Fruit fly (Drosophila melanogaster): ENCODE data around the gene CG14443.

The CG14443 gene

DNA sequence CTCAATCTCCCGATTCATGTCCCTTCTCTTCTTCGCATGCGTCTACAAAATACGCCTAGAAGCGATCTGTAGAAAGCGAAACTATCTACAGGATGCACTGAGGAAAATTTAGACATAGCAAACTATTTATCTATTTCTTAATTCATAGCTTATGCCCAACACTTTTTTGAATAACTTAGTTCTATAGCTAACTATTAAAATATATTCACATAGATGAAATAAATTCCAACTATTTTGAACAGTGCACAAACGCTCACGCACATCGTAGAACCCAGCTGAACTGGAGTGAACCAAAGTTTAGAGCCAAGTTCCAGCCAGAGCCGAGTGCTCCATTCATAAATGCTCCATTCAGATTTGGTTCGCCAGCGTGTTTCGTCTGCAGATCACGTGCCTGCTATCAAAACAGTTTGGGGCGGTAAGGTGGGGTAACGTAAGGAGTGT is 12.2 kb upstream of the CG14443 start (continued):
- TF ChIP-seq CG8924 (tag; optimal IDR thresholded peaks at IDR 0.05) (peak; percentile 32), Vsx1 (GFP tag; optimal IDR thresholded peaks at IDR 0.05) (peak; percentile 2), sima (GFP tag; optimal IDR thresholded peaks at IDR 0.05) (no peak), Hr3 (GFP tag; optimal IDR thresholded peaks at IDR 0.05) (peak; percentile 26), CG13287 (GFP tag; IDR thresholded peaks at IDR 0.05; ENCODE audit: partially characterized antibody) (no peak), usp (GFP tag; optimal IDR thresholded peaks at IDR 0.05) (no peak), dimm (GFP tag; IDR thresholded peaks at IDR 0.05) (0 out of 2 replicates have a peak, but pooled peaks have one; percentile 34), CG32532 (GFP tag; IDR thresholded peaks at IDR 0.05) (peak; percentile 73), CG7745 (tag; optimal IDR thresholded peaks at IDR 0.05) (no peak), eve (GFP tag; optimal IDR thresholded peaks at IDR 0.05) (no peak), CG30020 (tag; optimal IDR thresholded peaks at IDR 0.05) (no peak), ems (GFP tag; optimal IDR thresholded peaks at IDR 0.05) (no peak), ara (GFP tag; IDR thresholded peaks at IDR 0.05) (peak; percentile 54; the same call in 1 of the 2 replicates), ATbp (GFP tag; optimal IDR thresholded peaks at IDR 0.05) (peak; percentile 31), knrl (GFP tag; IDR thresholded peaks at IDR 0.05; ENCODE audit: partially characterized antibody) (no peak), Eip74EF (GFP tag; optimal IDR thresholded peaks at IDR 0.05) (no peak), Lim3 (GFP tag; IDR thresholded peaks at IDR 0.05) (no peak), Chrac-16 (GFP tag; optimal IDR thresholded peaks at IDR 0.05) (peak; percentile 11), seq (GFP tag; IDR thresholded peaks at IDR 0.05) (0 out of 2 replicates have a peak, but pooled peaks have one; percentile 20), Nf-YC (tag; optimal IDR thresholded peaks at IDR 0.05) (no peak), CG7357 (GFP tag; IDR thresholded peaks at IDR 0.05) (peak; percentile 49; the same call in 1 of the 3 replicates), gcm (GFP tag; optimal IDR thresholded peaks at IDR 0.05) (no peak), bsh (GFP tag; optimal IDR thresholded peaks at IDR 0.05) (peak; percentile 43 to 71), cwo (GFP tag; optimal IDR thresholded peaks at IDR 0.05) (peak; percentile 78), amos (GFP tag; IDR thresholded peaks at IDR 0.05; ENCODE audit: partially characterized antibody) (no peak), CG10209 (GFP tag; optimal IDR thresholded peaks at IDR 0.05) (peak; percentile 46), tio (GFP tag; optimal IDR thresholded peaks at IDR 0.05) (peak; percentile 8), Dfd (GFP tag; optimal IDR thresholded peaks at IDR 0.05) (no peak), Sin3A (optimal IDR thresholded peaks at IDR 0.05) (no peak), CG11093 (GFP tag; IDR thresholded peaks at IDR 0.05) (0 out of 3 replicates have a peak, but pooled peaks have one; percentile 33), CG9817 (tag; optimal IDR thresholded peaks at IDR 0.05) (peak; percentile 12), pum (GFP tag; optimal IDR thresholded peaks at IDR 0.05) (no peak), jing (GFP tag; optimal IDR thresholded peaks at IDR 0.05) (no peak), CG1603 (tag; optimal IDR thresholded peaks at IDR 0.05) (peak; percentile 42), Hr51 (GFP tag; optimal IDR thresholded peaks at IDR 0.05) (peak in 1 of 2 experiments; percentile 9), CG17802 (tag; optimal IDR thresholded peaks at IDR 0.05) (peak; percentile 8), CG6813 (GFP tag; optimal IDR thresholded peaks at IDR 0.05) (peak; percentile 25), Dad (GFP tag; optimal IDR thresholded peaks at IDR 0.05) (no peak), ash1 (GFP tag; optimal IDR thresholded peaks at IDR 0.05) (no peak), CG11456 (GFP tag; IDR thresholded peaks at IDR 0.05) (peak; percentile 66; the same call in 1 of the 3 replicates), CG1024 (GFP tag; IDR thresholded peaks at IDR 0.05) (peak; percentile 46), slou (GFP tag; optimal IDR thresholded peaks at IDR 0.05) (no peak), E2f2 (GFP tag; IDR thresholded peaks at IDR 0.05) (0 out of 2 replicates have a peak, but pooled peaks have one; percentile 21), chif (GFP tag; optimal IDR thresholded peaks at IDR 0.05) (peak in 1 of 2 experiments; percentile 43), dysf (GFP tag; IDR thresholded peaks at IDR 0.05) (peak; percentile 72), kay (GFP tag; optimal IDR thresholded peaks at IDR 0.05) (no peak), CG10431 (GFP tag; optimal IDR thresholded peaks at IDR 0.05) (no peak), CG8765 (GFP tag; IDR thresholded peaks at IDR 0.05) (no peak), CG14965 (GFP tag; optimal IDR thresholded peaks at IDR 0.05; ENCODE audit: borderline replicate concordance) (no peak), nau (GFP tag; optimal IDR thresholded peaks at IDR 0.05) (no peak)

Measured in whole organism, embryonic.